Worm (Caenorhabditis elegans): ENCODE measurements around the gene ZC239.6.

DNA sequence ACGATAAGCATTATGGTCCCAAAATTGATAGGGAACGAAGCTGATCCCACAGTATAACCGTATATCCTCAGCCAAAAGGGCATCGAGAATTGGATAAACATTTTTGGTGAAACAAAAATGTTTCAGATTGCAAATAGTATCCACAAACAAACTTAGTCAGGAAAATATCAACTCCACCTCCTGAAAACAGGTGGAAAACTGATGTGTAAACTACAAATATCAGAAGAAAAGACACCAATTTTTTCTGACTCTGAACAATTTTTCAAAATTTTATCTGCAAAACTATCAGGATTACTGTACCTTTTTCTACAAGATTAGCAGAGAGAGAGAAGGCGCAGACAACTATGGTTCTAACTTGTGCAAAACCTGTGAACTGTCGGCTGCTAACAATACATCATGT, 6.9 kb upstream of the ZC239.6 start, which contains the start of gene sri-53:
- no peak for TF ChIP-seq T22C8.4 (GFP tag; IDR thresholded peaks at IDR 0.05)
- no peak for TF ChIP-seq klf-2 (GFP tag; conservative IDR thresholded peaks at IDR 0.05)
- TF ChIP-seq ztf-23 (GFP tag; IDR thresholded peaks at IDR 0.05): no peak
- no peak for TF ChIP-seq ztf-29 (GFP tag; IDR thresholded peaks at IDR 0.05)
